Worm (Caenorhabditis elegans) whole organism, L3 larva: ENCODE measurements around the gene T26H5.11.

Experiments
- nhr-23 ChIP-seq: fragments of 150-350 bp; optimal IDR thresholded peaks from 2 replicates; lab custom pipeline; 2014; ENCODE audit warnings: missing biosample characterization, missing genetic modification reagents, missing genetic modification characterization
- unc-39 ChIP-seq: sonication (generic microtip); optimal IDR thresholded peaks from 4 replicates; lab custom pipeline; 2017; ENCODE audit warnings: missing biosample characterization, missing genetic modification characterization

DNA sequence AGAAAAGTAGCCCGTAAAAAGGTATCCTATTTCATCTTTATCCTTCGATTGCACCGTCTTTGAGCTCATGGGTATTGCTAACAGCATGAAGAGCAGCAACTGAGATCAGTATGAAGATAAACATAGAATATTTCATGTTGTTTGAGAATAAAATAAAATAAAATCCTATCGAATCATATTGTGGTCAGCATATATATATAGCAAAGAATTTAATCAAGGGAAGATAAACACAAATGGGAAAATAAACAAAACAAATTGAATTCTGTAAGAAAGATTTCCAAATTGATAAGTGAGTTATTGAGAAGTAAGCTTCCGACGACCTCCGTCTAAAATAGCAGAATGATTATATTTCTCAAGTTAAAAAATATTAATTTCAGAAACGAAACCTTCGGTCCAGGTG is 380 bp downstream of the T26H5.11 start, which contains the start of gene T26H5.10:
- TF ChIP-seq nhr-23 (no peak), unc-39 (tag; lab: Kevin White, UChicago) (no peak)
